Worm (Caenorhabditis elegans) whole organism, young adult: ENCODE data around the gene gei-8.

Experiments used
- B0019.2 ChIP-seq: fragments of 200-800 bp; sonication (Bioruptor generic); conservative IDR thresholded peaks from 2 replicates; pipeline ENCODE4 v1.3.6; 2022; ENCODE audit warnings: missing genetic modification reagents, missing genetic modification characterization, missing compliant biosample characterization
- F22D6.2 ChIP-seq: sonication (generic microtip); optimal IDR thresholded peaks from 2 replicates; lab custom pipeline; 2016; ENCODE audit warnings: mild to moderate bottlenecking, missing genetic modification characterization, missing compliant biosample characterization
- F23B12.7 ChIP-seq: sonication (generic microtip); optimal IDR thresholded peaks from 2 replicates; lab custom pipeline; 2017; ENCODE audit warnings: missing genetic modification characterization, mild to moderate bottlenecking, missing compliant biosample characterization, antibody characterized with exemption, moderate library complexity; ENCODE audit not compliant: insufficient read depth
- F55B11.4 ChIP-seq: sonication (generic microtip); optimal IDR thresholded peaks from 2 replicates; lab custom pipeline; 2016; ENCODE audit warnings: missing compliant biosample characterization, missing genetic modification characterization, borderline replicate concordance; ENCODE audit not compliant: insufficient read depth
- F57A8.1 ChIP-seq: fragments of 200-800 bp; sonication (Bioruptor generic); optimal IDR thresholded peaks from 2 replicates; lab custom pipeline; 2018; ENCODE audit warnings: mild to moderate bottlenecking, missing genetic modification characterization, moderate library complexity, missing compliant biosample characterization
- K11D2.4 ChIP-seq: fragments of 200-800 bp; sonication (Bioruptor generic); IDR thresholded peaks from 2 replicates; pipeline ENCODE4 v1.3.6; 2022; ENCODE audit warnings: missing genetic modification reagents, missing genetic modification characterization, missing compliant biosample characterization
- T26A5.8 ChIP-seq: sonication (generic microtip); optimal IDR thresholded peaks from 2 replicates; lab custom pipeline; 2016; ENCODE audit warnings: missing genetic modification characterization, missing compliant biosample characterization
- Y53F4B.3 ChIP-seq: fragments of 200-800 bp; sonication (Bioruptor generic); IDR thresholded peaks from 2 replicates; pipeline ENCODE4 v1.3.6; 2022; ENCODE audit warnings: missing genetic modification reagents, missing genetic modification characterization, missing compliant biosample characterization
- Y67H2A.10 ChIP-seq: fragments of 200-800 bp; sonication (Bioruptor generic); conservative IDR thresholded peaks from 2 replicates; pipeline ENCODE4 v1.3.6; 2022; ENCODE audit warnings: missing genetic modification reagents, missing genetic modification characterization, missing compliant biosample characterization
- ama-1 ChIP-seq, 3 experiments: fragments of 150-350 bp in 1 of 3; sonication (generic microtip) in 2 of 3; optimal IDR thresholded peaks; 2 replicates each; lab custom pipeline; 2014 to 2018; ENCODE audit warnings: missing biosample characterization in 2 of 3, missing genetic modification characterization in 2 of 3, missing genetic modification reagents in 2 of 3
- aptf-3 ChIP-seq: fragments of 200-800 bp; sonication (Bioruptor generic); IDR thresholded peaks from 2 replicates; pipeline ENCODE4 v1.3.6; 2022; ENCODE audit warnings: missing genetic modification characterization, missing compliant biosample characterization
- attf-3 ChIP-seq: fragments of 200-800 bp; sonication (Bioruptor generic); conservative IDR thresholded peaks from 2 replicates; pipeline ENCODE4 v1.3.6; 2022; ENCODE audit warnings: missing genetic modification reagents, missing genetic modification characterization, missing compliant biosample characterization
- cebp-2 ChIP-seq: fragments of 200-800 bp; sonication (Bioruptor generic); IDR thresholded peaks from 2 replicates; pipeline ENCODE4 v1.3.6; 2022; ENCODE audit warnings: missing genetic modification characterization, missing compliant biosample characterization
- ceh-100 ChIP-seq: fragments of 200-800 bp; sonication (Bioruptor generic); IDR thresholded peaks from 2 replicates; pipeline ENCODE4 v1.3.6; 2022; ENCODE audit warnings: missing genetic modification reagents, missing genetic modification characterization, missing compliant biosample characterization
- ceh-27 ChIP-seq: fragments of 200-800 bp; sonication (Bioruptor generic); optimal IDR thresholded peaks from 2 replicates; lab custom pipeline; 2018; ENCODE audit warnings: mild to moderate bottlenecking, missing genetic modification characterization, moderate library complexity, missing compliant biosample characterization
- ceh-40 ChIP-seq: fragments of 200-800 bp; sonication (Bioruptor generic); IDR thresholded peaks from 2 replicates; pipeline ENCODE4 v1.3.6; 2022; ENCODE audit warnings: missing genetic modification characterization, missing compliant biosample characterization
- efl-1 ChIP-seq: fragments of 150-350 bp; optimal IDR thresholded peaks from 2 replicates; lab custom pipeline; 2014; ENCODE audit warnings: missing biosample characterization, missing genetic modification reagents, missing genetic modification characterization
- ekl-4 ChIP-seq: fragments of 200-800 bp; sonication (Bioruptor generic); IDR thresholded peaks from 2 replicates; pipeline ENCODE4 v1.3.6; 2022; ENCODE audit warnings: missing genetic modification reagents, missing genetic modification characterization, missing compliant biosample characterization
- hrde-1 ChIP-seq: sonication (generic microtip); optimal IDR thresholded peaks from 2 replicates; lab custom pipeline; 2016; ENCODE audit warnings: missing genetic modification characterization, mild to moderate bottlenecking, missing compliant biosample characterization, moderate library complexity, missing genotype, missing genetic modification reagents, borderline replicate concordance
- lin-26 ChIP-seq: fragments of 200-800 bp; sonication (Bioruptor generic); IDR thresholded peaks from 2 replicates; pipeline ENCODE4 v1.3.6; 2022; ENCODE audit warnings: missing genetic modification reagents, missing genetic modification characterization, missing compliant biosample characterization
- lin-35 ChIP-seq, 3 experiments: fragments of 150-350 bp in 2 of 3; sonication (generic microtip) in 1 of 3; optimal IDR thresholded peaks; 2 replicates each; lab custom pipeline; 2014 to 2018; ENCODE audit warnings: missing biosample characterization in 3 of 3, missing genetic modification characterization in 3 of 3, missing genetic modification reagents in 3 of 3
- lsy-27 ChIP-seq: sonication (generic microtip); optimal IDR thresholded peaks from 2 replicates; lab custom pipeline; 2017; ENCODE audit warnings: missing genetic modification characterization, mild to moderate bottlenecking, missing compliant biosample characterization, antibody characterized with exemption, missing genotype, borderline replicate concordance; ENCODE audit not compliant: insufficient read depth
- madf-6 ChIP-seq: fragments of 200-800 bp; sonication (Bioruptor generic); IDR thresholded peaks from 2 replicates; pipeline ENCODE4 v1.3.6; 2022; ENCODE audit warnings: missing genetic modification reagents, missing genetic modification characterization, missing compliant biosample characterization
- madf-8 ChIP-seq: fragments of 200-800 bp; sonication (Bioruptor generic); conservative IDR thresholded peaks from 2 replicates; pipeline ENCODE4 v1.3.6; 2022; ENCODE audit warnings: missing genetic modification reagents, missing genetic modification characterization, missing compliant biosample characterization
- nfyb-1 ChIP-seq: fragments of 200-800 bp; sonication (Bioruptor generic); IDR thresholded peaks from 2 replicates; pipeline ENCODE4 v1.3.6; 2022; ENCODE audit warnings: missing genetic modification reagents, missing genetic modification characterization, missing compliant biosample characterization
- pbrm-1 ChIP-seq: fragments of 200-800 bp; sonication (Bioruptor generic); IDR thresholded peaks from 2 replicates; pipeline ENCODE4 v1.3.6; 2022; ENCODE audit warnings: missing genetic modification reagents, missing genetic modification characterization, missing compliant biosample characterization
- rcor-1 ChIP-seq: fragments of 200-800 bp; sonication (Bioruptor generic); IDR thresholded peaks from 2 replicates; pipeline ENCODE4 v1.3.6; 2022; ENCODE audit warnings: missing genetic modification reagents, missing genetic modification characterization, missing compliant biosample characterization
- snpc-1.3 ChIP-seq: sonication (generic microtip); optimal IDR thresholded peaks from 2 replicates; lab custom pipeline; 2017; ENCODE audit warnings: missing genetic modification characterization, mild to moderate bottlenecking, missing compliant biosample characterization, antibody characterized with exemption, moderate library complexity, missing genotype, missing genetic modification reagents; ENCODE audit not compliant: insufficient read depth
- snpc-4 ChIP-seq, 5 experiments: fragments of 150-350 bp in 1 of 5; sonication (generic microtip) in 4 of 5; optimal IDR thresholded peaks; 2 replicates each; lab custom pipeline; 2014 to 2018; ENCODE audit warnings: missing genetic modification characterization in 5 of 5, missing biosample characterization in 3 of 5, antibody characterized with exemption in 2 of 5, mild to moderate bottlenecking in 2 of 5, missing compliant biosample characterization in 2 of 5, missing genotype in 2 of 5, moderate library complexity in 2 of 5, missing genetic modification reagents in 1 of 5
- tbp1 ChIP-seq: fragments of 200-800 bp; sonication (Bioruptor generic); optimal IDR thresholded peaks from 2 replicates; lab custom pipeline; 2018; ENCODE audit warnings: mild to moderate bottlenecking, missing genetic modification characterization, missing compliant biosample characterization
- unc-130 ChIP-seq: sonication (generic microtip); optimal IDR thresholded peaks from 2 replicates; lab custom pipeline; 2016; ENCODE audit warnings: missing genetic modification reagents, missing genetic modification characterization, missing compliant biosample characterization
- unc-62 ChIP-seq: fragments of 150-350 bp; optimal IDR thresholded peaks from 2 replicates; lab custom pipeline; 2014; ENCODE audit warnings: missing biosample characterization, missing genetic modification reagents, missing genetic modification characterization
- ztf-28 ChIP-seq: fragments of 200-800 bp; sonication (Bioruptor generic); IDR thresholded peaks from 2 replicates; pipeline ENCODE4 v1.3.6; 2022; ENCODE audit warnings: missing genetic modification reagents, missing genetic modification characterization, missing compliant biosample characterization

Gene gei-8

DNA sequence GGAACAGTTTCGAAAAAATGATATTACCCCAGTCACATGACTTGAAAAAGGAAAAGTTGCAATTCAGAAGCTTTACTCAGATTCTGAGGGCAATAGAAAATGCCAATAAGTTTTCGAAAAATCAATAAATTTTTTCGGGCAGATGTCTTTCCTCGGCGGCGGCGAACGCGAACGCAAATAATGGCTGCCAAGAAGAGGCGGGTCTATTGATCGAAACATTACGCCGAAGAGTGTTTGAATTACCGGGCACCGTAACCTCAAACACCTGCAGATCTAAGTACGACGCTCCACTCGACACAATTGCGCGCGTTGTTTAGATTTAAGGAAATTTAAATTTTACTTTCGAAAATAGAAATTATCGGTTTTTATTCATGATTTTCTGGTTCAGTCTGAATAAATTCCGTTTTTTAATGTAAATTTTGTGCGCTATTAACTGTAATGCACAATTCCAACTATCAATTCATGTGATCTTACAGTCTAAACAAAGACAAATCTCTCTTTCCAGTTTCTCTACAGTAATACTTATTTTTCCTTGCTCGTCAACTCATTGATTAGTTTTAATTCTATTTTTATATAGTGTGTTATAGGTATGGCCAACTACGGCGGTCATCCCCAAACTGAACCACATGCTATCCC is 42.9 kb upstream of the gei-8 start, which contains the start of gene prp-8 (continued):
- TF ChIP-seq snpc-4 (GFP tag; optimal IDR thresholded peaks at IDR 0.05; lab: Kevin White, UChicago), result peak; percentile 19
- TF ChIP-seq snpc-4 (tag; optimal IDR thresholded peaks at IDR 0.05; lab: Kevin White, UChicago), result peak in 3 of 4 experiments; percentile 37 to 59 (median 45)
- peak; percentile 59 for TF ChIP-seq madf-6 (GFP tag; lab: Robert Waterston, UW)
- TF ChIP-seq ztf-28 (GFP tag; lab: Robert Waterston, UW), result no peak
- peak; percentile 3 for TF ChIP-seq snpc-1.3 (tag; lab: Kevin White, UChicago)
- peak; percentile 80 for TF ChIP-seq F23B12.7
- TF ChIP-seq aptf-3, result no peak
- peak; percentile 51 for TF ChIP-seq ekl-4
- peak; percentile 91 for TF ChIP-seq ceh-27 (GFP tag; lab: Kevin White, UChicago)
- peak; percentile 29; the same call in 1 of the 2 replicates for TF ChIP-seq K11D2.4
- TF ChIP-seq efl-1 (GFP tag; lab: Kevin White, UChicago), result peak; percentile 74
- no peak for TF ChIP-seq ama-1 (optimal IDR thresholded peaks at IDR 0.05; lab: Kevin White, UChicago)
- TF ChIP-seq ama-1 (GFP tag; optimal IDR thresholded peaks at IDR 0.05; lab: Kevin White, UChicago), result no peak
- peak; percentile 75; the same call in 1 of the 2 replicates for TF ChIP-seq Y67H2A.10 (GFP tag; lab: Robert Waterston, UW)
- peak; percentile 99 for TF ChIP-seq attf-3 (GFP tag; lab: Robert Waterston, UW)
- no peak for TF ChIP-seq unc-130 (GFP tag; lab: Kevin White, UChicago)
- TF ChIP-seq pbrm-1 (GFP tag; lab: Robert Waterston, UW), result peak; percentile 43; the same call in 1 of the 2 replicates
- no peak for TF ChIP-seq F57A8.1
- TF ChIP-seq madf-8 (GFP tag; lab: Robert Waterston, UW), result peak; percentile 30
- peak; percentile 17; the same call in 1 of the 2 replicates for TF ChIP-seq ceh-100 (GFP tag; lab: Robert Waterston, UW)
- TF ChIP-seq T26A5.8 (tag; lab: Kevin White, UChicago), result no peak

DNA sequence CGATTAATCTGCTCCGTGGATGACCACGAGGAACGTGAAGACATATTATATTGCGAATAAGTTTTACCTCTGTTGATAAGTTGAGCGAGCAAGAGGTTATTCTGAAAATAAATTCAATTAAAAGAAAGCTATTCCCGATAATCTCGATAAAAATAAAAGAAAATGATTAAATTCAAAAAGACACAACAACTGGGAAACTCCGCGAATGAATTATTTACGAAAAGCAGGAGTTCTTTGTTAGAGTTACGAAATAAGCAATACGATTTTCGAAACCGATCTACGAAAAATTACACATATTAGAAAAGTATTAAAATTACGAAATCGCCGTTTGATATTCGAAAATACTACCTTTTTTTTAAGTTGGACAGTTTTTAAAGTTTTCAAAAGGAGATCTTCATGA is 42.3 kb upstream of the gei-8 start, which contains the start of gene bath-42:
TSS of gene bath-42 (minus strand) at position 101 of the 400 bp plus-strand sequence.
- TF ChIP-seq B0019.2 (GFP tag; lab: Robert Waterston, UW) (no peak), lin-35 (GFP tag; optimal IDR thresholded peaks at IDR 0.05; lab: Kevin White, UChicago) (no peak), rcor-1 (GFP tag; lab: Robert Waterston, UW) (no peak), lsy-27 (tag; lab: Kevin White, UChicago) (no peak), lin-26 (GFP tag; lab: Robert Waterston, UW) (no peak), unc-62 (no peak), Y53F4B.3 (GFP tag; lab: Robert Waterston, UW) (no peak), cebp-2 (GFP tag; lab: Robert Waterston, UW) (no peak), tbp1 (GFP tag; lab: Kevin White, UChicago) (no peak), F55B11.4 (tag; lab: Kevin White, UChicago) (no peak), ceh-40 (no peak), unc-130 (GFP tag; lab: Kevin White, UChicago) (no peak)

DNA sequence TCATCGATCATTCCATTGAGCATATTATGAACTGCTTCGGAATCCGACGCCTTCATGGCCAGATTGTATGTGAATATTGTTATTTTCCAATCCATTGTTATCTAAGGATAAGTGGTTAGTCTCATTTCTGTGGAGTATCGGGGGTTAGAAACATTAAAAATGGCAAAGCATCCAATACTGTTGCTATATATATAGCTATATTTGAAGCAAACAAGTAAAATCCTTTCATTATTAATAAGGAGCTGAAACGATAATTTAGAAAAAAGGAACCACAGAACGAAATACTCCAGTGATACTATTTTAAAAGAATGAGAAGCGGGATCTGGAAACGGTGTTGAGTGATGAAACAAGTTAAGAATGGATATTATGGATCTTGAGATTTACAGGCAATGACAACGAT is 40.2 kb upstream of the gei-8 start, which contains the start of gene inpp-5K:
TSS of gene inpp-5K (minus strand) at position 101 of the 400 bp plus-strand sequence.
- TF ChIP-seq F22D6.2 (tag; lab: Kevin White, UChicago) (no peak), hrde-1 (tag; lab: Kevin White, UChicago) (peak; percentile 31), nfyb-1 (peak; percentile 70)
- TF ChIP-seq, all 124 proteins: peak for 2
